Fruit fly (Drosophila melanogaster): Measurements from ENCODE around the gene Ubqn.

Ubqn gene

DNA sequence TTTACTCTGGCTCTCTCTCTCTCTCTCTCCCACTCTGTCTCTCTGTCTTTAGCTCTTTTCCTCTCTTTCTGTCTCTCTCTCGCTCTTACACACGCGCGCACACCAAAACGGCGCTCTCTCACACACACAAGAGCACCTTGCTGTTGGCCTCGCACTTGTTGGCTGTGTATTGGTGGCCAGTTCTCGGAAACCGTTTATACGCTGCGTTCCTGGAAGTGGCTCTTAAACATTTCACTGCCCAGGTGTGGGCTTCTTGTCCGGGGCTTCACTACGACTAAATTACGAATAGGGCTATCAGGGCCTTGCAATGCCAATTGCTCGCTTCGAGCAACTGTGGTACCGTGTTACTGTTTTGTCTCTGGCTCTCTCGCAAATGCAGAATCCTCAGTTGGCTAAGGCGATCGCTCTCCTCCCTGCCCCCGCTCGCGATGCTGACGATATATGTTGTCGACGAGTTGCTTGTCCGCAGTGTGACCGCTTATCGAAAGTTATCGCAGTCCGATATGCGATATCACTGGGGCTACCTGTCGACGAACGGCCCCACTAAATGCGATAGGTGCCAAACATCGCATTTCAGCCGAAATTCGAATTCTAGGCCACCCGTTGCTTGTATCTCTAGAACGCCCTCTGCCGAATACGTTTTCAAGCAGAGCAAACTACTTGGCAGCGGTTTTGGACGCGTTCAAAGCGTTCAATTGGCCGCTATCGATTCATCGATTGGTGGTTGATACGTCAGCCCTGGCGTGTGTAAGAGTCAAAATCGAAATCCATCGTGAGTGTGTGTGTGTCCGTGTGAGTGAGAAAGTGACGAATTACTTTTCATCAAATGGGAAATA lies at the start of gene Ubqn, which contains the start of gene dome:
Ubqn (plus strand) TSS at position 769 of the 836 bp plus-strand sequence.
dome (minus strand) TSS at position 479 of the 836 bp plus-strand sequence.
- no peak for TF ChIP-seq salr (GFP tag; optimal IDR thresholded peaks at IDR 0.05)
- no peak for TF ChIP-seq CG11762 (GFP tag; optimal IDR thresholded peaks at IDR 0.05; ENCODE audit: insufficient read depth)
- TF ChIP-seq pdm3 (GFP tag; optimal IDR thresholded peaks at IDR 0.05): no peak
- no peak for TF ChIP-seq Eip93F (GFP tag; optimal IDR thresholded peaks at IDR 0.05)
- no peak for TF ChIP-seq CG3919 (GFP tag; optimal IDR thresholded peaks at IDR 0.05)
- peak; percentile 0 for TF ChIP-seq CG7368 (GFP tag; optimal IDR thresholded peaks at IDR 0.05)
- no peak for TF ChIP-seq CG1621 (tag; optimal IDR thresholded peaks at IDR 0.05)
- no peak for TF ChIP-seq esn (GFP tag; optimal IDR thresholded peaks at IDR 0.05)
- TF ChIP-seq Ets21C (GFP tag; optimal IDR thresholded peaks at IDR 0.05): no peak
- TF ChIP-seq Smox (GFP tag; optimal IDR thresholded peaks at IDR 0.05): no peak
- no peak for TF ChIP-seq cyc (GFP tag; optimal IDR thresholded peaks at IDR 0.05)
- no peak for TF ChIP-seq Hr4 (GFP tag; optimal IDR thresholded peaks at IDR 0.05)
- no peak for TF ChIP-seq Met (GFP tag; optimal IDR thresholded peaks at IDR 0.05)
- TF ChIP-seq acj6 (GFP tag; optimal IDR thresholded peaks at IDR 0.05): no peak
- TF ChIP-seq CG10631 (GFP tag; optimal IDR thresholded peaks at IDR 0.05): no peak
- TF ChIP-seq Sox102F (GFP tag; optimal IDR thresholded peaks at IDR 0.05): no peak
- no peak for TF ChIP-seq CG8119 (GFP tag; IDR thresholded peaks at IDR 0.05)
- TF ChIP-seq achi (GFP tag; optimal IDR thresholded peaks at IDR 0.05): no peak
- no peak for TF ChIP-seq vri (GFP tag; optimal IDR thresholded peaks at IDR 0.05)
- TF ChIP-seq ss (GFP tag; optimal IDR thresholded peaks at IDR 0.05): peak in 1 of 2 experiments; percentile 36
- no peak for TF ChIP-seq spab (GFP tag; optimal IDR thresholded peaks at IDR 0.05)
- no peak for TF ChIP-seq Eip75B (GFP tag; optimal IDR thresholded peaks at IDR 0.05)
- no peak for TF ChIP-seq CG6792 (GFP tag; optimal IDR thresholded peaks at IDR 0.05)
- TF ChIP-seq CG10669 (GFP tag; optimal IDR thresholded peaks at IDR 0.05): no peak
- TF ChIP-seq CG34406 (GFP tag; optimal IDR thresholded peaks at IDR 0.05): no peak
- no peak for TF ChIP-seq CG8632 (GFP tag; optimal IDR thresholded peaks at IDR 0.05)
- TF ChIP-seq OdsH (GFP tag; optimal IDR thresholded peaks at IDR 0.05): no peak
- peak; percentile 9 for TF ChIP-seq CG3032 (tag; optimal IDR thresholded peaks at IDR 0.05)
- no peak for TF ChIP-seq Sox15 (GFP tag; optimal IDR thresholded peaks at IDR 0.05)
- no peak for TF ChIP-seq CG8319 (GFP tag; optimal IDR thresholded peaks at IDR 0.05)
- peak; percentile 22 for TF ChIP-seq topi (GFP tag; optimal IDR thresholded peaks at IDR 0.05)
- no peak for TF ChIP-seq Lpt (GFP tag; optimal IDR thresholded peaks at IDR 0.05)
- TF ChIP-seq CG11294 (GFP tag; IDR thresholded peaks at IDR 0.05): no peak
- no peak for TF ChIP-seq Gug (GFP tag; IDR thresholded peaks at IDR 0.05)
- TF ChIP-seq CG6854 (GFP tag; optimal IDR thresholded peaks at IDR 0.05): peak; percentile 82
- TF ChIP-seq CG9139 (GFP tag; optimal IDR thresholded peaks at IDR 0.05): no peak
- TF ChIP-seq fkh (GFP tag; optimal IDR thresholded peaks at IDR 0.05): no peak
- 0 out of 3 replicates have a peak, but pooled peaks have one; percentile 22 for TF ChIP-seq eg (GFP tag; IDR thresholded peaks at IDR 0.05)
- no peak for TF ChIP-seq Hr39 (GFP tag; optimal IDR thresholded peaks at IDR 0.05)
- TF ChIP-seq Hr38 (GFP tag; optimal IDR thresholded peaks at IDR 0.05): no peak
- peak; percentile 45 for TF ChIP-seq net (GFP tag; optimal IDR thresholded peaks at IDR 0.05)
- TF ChIP-seq CG15336 (GFP tag; IDR thresholded peaks at IDR 0.05): peak; percentile 49; the same call in 1 of the 2 replicates
- TF ChIP-seq fd59A (GFP tag; optimal IDR thresholded peaks at IDR 0.05): no peak
- peak; percentile 77 for TF ChIP-seq Eip78C (GFP tag)
- no peak for TF ChIP-seq CG32006 (GFP tag; optimal IDR thresholded peaks at IDR 0.05)
- no peak for TF ChIP-seq svp (GFP tag)
- TF ChIP-seq CG4318 (GFP tag; optimal IDR thresholded peaks at IDR 0.05): no peak
- TF ChIP-seq CG6808 (GFP tag; optimal IDR thresholded peaks at IDR 0.05): no peak
- no peak for TF ChIP-seq CG6276 (GFP tag; optimal IDR thresholded peaks at IDR 0.05)
- TF ChIP-seq dsx (GFP tag; optimal IDR thresholded peaks at IDR 0.05; ENCODE audit: poor library complexity, severe bottlenecking): peak; percentile 9
- TF ChIP-seq lz (GFP tag; optimal IDR thresholded peaks at IDR 0.05): no peak
